Worm (Caenorhabditis elegans) whole organism, L4 larva: ENCODE results near the gene C02B8.12.
"Not testable (repeated sequence)": the region's sequence is repeated elsewhere in the genome, so short reads cannot be mapped to it uniquely, and the experiment has no call there.

Experiments
- D1046.2 ChIP-seq: fragments of 200-800 bp; sonication (Bioruptor generic); IDR thresholded peaks from 2 replicates; pipeline ENCODE4 v1.3.6; 2022; ENCODE audit warnings: missing genetic modification characterization, missing compliant biosample characterization
- F10B5.3 ChIP-seq: sonication (generic microtip); optimal IDR thresholded peaks from 2 replicates; lab custom pipeline; 2016; ENCODE audit warnings: mild to moderate bottlenecking, missing genetic modification characterization, missing compliant biosample characterization
- F26F4.8 ChIP-seq: fragments of 200-800 bp; sonication (Bioruptor generic); conservative IDR thresholded peaks from 2 replicates; pipeline ENCODE4 v1.3.6; 2022; ENCODE audit warnings: missing genetic modification characterization, missing compliant biosample characterization
- T20F7.1 ChIP-seq: fragments of 200-800 bp; sonication (Bioruptor generic); optimal IDR thresholded peaks from 2 replicates; lab custom pipeline; 2018; ENCODE audit warnings: mild to moderate bottlenecking, missing genetic modification characterization, missing compliant biosample characterization
- T26A8.4 ChIP-seq: fragments of 200-800 bp; sonication (Bioruptor generic); IDR thresholded peaks from 2 replicates; pipeline ENCODE4 v1.3.6; 2022; ENCODE audit warnings: missing genetic modification characterization, missing compliant biosample characterization
- Y105C5A.15 ChIP-seq: fragments of 200-800 bp; sonication (Bioruptor generic); IDR thresholded peaks from 2 replicates; pipeline ENCODE4 v1.3.6; 2022; ENCODE audit warnings: missing genetic modification characterization, missing compliant biosample characterization
- Y48G9A.11 ChIP-seq: fragments of 200-800 bp; sonication (Bioruptor generic); IDR thresholded peaks from 2 replicates; pipeline ENCODE4 v1.3.6; 2022; ENCODE audit warnings: missing genetic modification reagents, missing genetic modification characterization, missing compliant biosample characterization
- Y75B8A.6 ChIP-seq: fragments of 200-800 bp; sonication (Bioruptor generic); IDR thresholded peaks from 2 replicates; pipeline ENCODE4 v1.3.6; 2022; ENCODE audit warnings: missing genetic modification reagents, missing genetic modification characterization, missing compliant biosample characterization
- aha-1 ChIP-seq: fragments of 150-350 bp; peaks from one replicate; lab custom pipeline; 2014; ENCODE audit warnings: missing biosample characterization, missing genetic modification characterization
- arid-1 ChIP-seq: fragments of 200-800 bp; sonication (Bioruptor generic); conservative IDR thresholded peaks from 2 replicates; pipeline ENCODE4 v1.3.6; 2022; ENCODE audit warnings: missing genetic modification reagents, missing genetic modification characterization, missing compliant biosample characterization
- ceh-32 ChIP-seq: sonication (generic microtip); optimal IDR thresholded peaks from 2 replicates; lab custom pipeline; 2016; ENCODE audit warnings: mild to moderate bottlenecking, missing genetic modification characterization, missing compliant biosample characterization; ENCODE audit not compliant: poor library complexity
- ctbp-1 ChIP-seq: fragments of 200-800 bp; sonication (Bioruptor generic); IDR thresholded peaks from 2 replicates; pipeline ENCODE4 v1.3.6; 2022; ENCODE audit warnings: missing genetic modification reagents, missing genetic modification characterization, missing compliant biosample characterization
- daf-12 ChIP-seq: fragments of 150-350 bp; optimal IDR thresholded peaks from 2 replicates; lab custom pipeline; 2014; ENCODE audit warnings: missing biosample characterization, missing genetic modification reagents, missing genetic modification characterization
- daf-19 ChIP-seq: fragments of 200-800 bp; sonication (Bioruptor generic); conservative IDR thresholded peaks from 2 replicates; pipeline ENCODE4 v1.3.6; 2022; ENCODE audit warnings: missing genetic modification characterization, missing compliant biosample characterization
- daf-8 ChIP-seq: fragments of 200-800 bp; sonication (Bioruptor generic); IDR thresholded peaks from 2 replicates; pipeline ENCODE4 v1.3.6; 2022; ENCODE audit warnings: missing genetic modification characterization, missing compliant biosample characterization
- dmd-6 ChIP-seq: fragments of 200-800 bp; sonication (Bioruptor generic); IDR thresholded peaks from 2 replicates; pipeline ENCODE4 v1.3.6; 2022; ENCODE audit warnings: missing genetic modification reagents, missing genetic modification characterization, missing compliant biosample characterization
- dmd-8 ChIP-seq: fragments of 200-800 bp; sonication (Bioruptor generic); IDR thresholded peaks from 2 replicates; pipeline ENCODE4 v1.3.6; 2022; ENCODE audit warnings: missing genetic modification characterization, missing compliant biosample characterization
- dmd-9 ChIP-seq: fragments of 200-800 bp; sonication (Bioruptor generic); IDR thresholded peaks from 2 replicates; pipeline ENCODE4 v1.3.6; 2022; ENCODE audit warnings: missing genetic modification reagents, missing genetic modification characterization, missing compliant biosample characterization
- dpl-1 ChIP-seq: fragments of 150-350 bp; optimal IDR thresholded peaks from 2 replicates; lab custom pipeline; 2014; ENCODE audit warnings: missing biosample characterization, missing genetic modification reagents, missing genetic modification characterization
- duxl-1 ChIP-seq: sonication (generic microtip); optimal IDR thresholded peaks from 2 replicates; lab custom pipeline; 2016; ENCODE audit warnings: mild to moderate bottlenecking, missing genetic modification characterization, moderate library complexity, missing compliant biosample characterization; ENCODE audit not compliant: poor library complexity
- egl-27 ChIP-seq: sonication (generic microtip); optimal IDR thresholded peaks from 3 replicates; lab custom pipeline; 2017; ENCODE audit warnings: missing biosample characterization, missing genetic modification reagents, missing genetic modification characterization
- egl-43 ChIP-seq: fragments of 200-800 bp; sonication (Bioruptor generic); IDR thresholded peaks from 2 replicates; pipeline ENCODE4 v1.3.6; 2022; ENCODE audit warnings: missing genetic modification reagents, missing genetic modification characterization, missing compliant biosample characterization
- fos-1 ChIP-seq: fragments of 150-350 bp; optimal IDR thresholded peaks from 2 replicates; lab custom pipeline; 2014; ENCODE audit warnings: missing biosample characterization, missing genetic modification characterization
- gei-8 ChIP-seq: fragments of 200-800 bp; sonication (Bioruptor generic); optimal IDR thresholded peaks from 2 replicates; lab custom pipeline; 2018; ENCODE audit warnings: mild to moderate bottlenecking, missing genetic modification characterization, missing compliant biosample characterization
- hlh-30 ChIP-seq: sonication (generic microtip); optimal IDR thresholded peaks from 2 replicates; lab custom pipeline; 2017; ENCODE audit warnings: antibody characterized with exemption, mild to moderate bottlenecking, missing genetic modification characterization, missing compliant biosample characterization; ENCODE audit not compliant: insufficient read depth
- jun-1 ChIP-seq: fragments of 150-350 bp; optimal IDR thresholded peaks from 2 replicates; lab custom pipeline; 2014; ENCODE audit warnings: missing biosample characterization, missing genetic modification reagents, missing genetic modification characterization
- lim-7 ChIP-seq: fragments of 200-800 bp; sonication (Bioruptor generic); IDR thresholded peaks from 2 replicates; pipeline ENCODE4 v1.3.6; 2022; ENCODE audit warnings: missing genetic modification characterization, missing compliant biosample characterization
- lin-38 ChIP-seq: fragments of 200-800 bp; sonication (Bioruptor generic); IDR thresholded peaks from 2 replicates; pipeline ENCODE4 v1.3.6; 2022; ENCODE audit warnings: missing genetic modification reagents, missing genetic modification characterization, missing compliant biosample characterization
- lir-3 ChIP-seq: sonication (generic microtip); optimal IDR thresholded peaks from 2 replicates; lab custom pipeline; 2016; ENCODE audit warnings: mild to moderate bottlenecking, missing genetic modification characterization, missing compliant biosample characterization
- madf-5 ChIP-seq, 2 experiments: fragments of 200-800 bp; sonication (Bioruptor generic); IDR thresholded peaks; 2 replicates each; pipeline ENCODE4 v1.3.6; 2022; ENCODE audit warnings: missing compliant biosample characterization in 2 of 2, missing genetic modification characterization in 2 of 2
- madf-9 ChIP-seq: fragments of 200-800 bp; sonication (Bioruptor generic); conservative IDR thresholded peaks from 2 replicates; pipeline ENCODE4 v1.3.6; 2022; ENCODE audit warnings: missing genetic modification reagents, missing genetic modification characterization, missing compliant biosample characterization
- nhr-10 ChIP-seq: fragments of 150-350 bp; optimal IDR thresholded peaks from 2 replicates; lab custom pipeline; 2014; ENCODE audit warnings: missing biosample characterization, missing genetic modification characterization
- nhr-102 ChIP-seq: sonication (generic microtip); optimal IDR thresholded peaks from 2 replicates; lab custom pipeline; 2016; ENCODE audit warnings: mild to moderate bottlenecking, missing genetic modification characterization, moderate library complexity, missing compliant biosample characterization
- nhr-111 ChIP-seq: fragments of 200-800 bp; sonication (Bioruptor generic); optimal IDR thresholded peaks from 2 replicates; lab custom pipeline; 2018; ENCODE audit warnings: mild to moderate bottlenecking, missing genetic modification characterization, missing compliant biosample characterization
- nhr-28 ChIP-seq: fragments of 150-350 bp; optimal IDR thresholded peaks from 2 replicates; lab custom pipeline; 2014; ENCODE audit warnings: missing biosample characterization, missing genetic modification characterization
- nhr-48 ChIP-seq: sonication (generic microtip); optimal IDR thresholded peaks from 2 replicates; lab custom pipeline; 2016; ENCODE audit warnings: mild to moderate bottlenecking, missing genetic modification characterization, missing compliant biosample characterization
- pha-4 ChIP-seq, 2 experiments: fragments of 150-350 bp in 1 of 2; fragments of 200-800 bp in 1 of 2; sonication (Bioruptor generic) in 1 of 2; IDR thresholded peaks in 1 of 2; optimal IDR thresholded peaks in 1 of 2; 2 replicates each; pipeline versions ENCODE4 v1.3.6 to Lab custom; 2014 to 2022; ENCODE audit warnings: missing genetic modification characterization in 2 of 2, missing genetic modification reagents in 2 of 2, missing biosample characterization in 1 of 2, missing compliant biosample characterization in 1 of 2
- php-3 ChIP-seq: fragments of 200-800 bp; sonication (Bioruptor generic); IDR thresholded peaks from 2 replicates; pipeline ENCODE4 v1.3.6; 2022; ENCODE audit warnings: missing genetic modification reagents, missing genetic modification characterization, missing compliant biosample characterization
- pqm-1 ChIP-seq: sonication (generic microtip); optimal IDR thresholded peaks from 2 replicates; lab custom pipeline; 2017; ENCODE audit warnings: missing biosample characterization, missing genetic modification characterization
- set-16 ChIP-seq: fragments of 200-800 bp; sonication (Bioruptor generic); IDR thresholded peaks from 2 replicates; pipeline ENCODE4 v1.3.6; 2022; ENCODE audit warnings: missing genetic modification reagents, missing genetic modification characterization, missing compliant biosample characterization
- skn-1 ChIP-seq: fragments of 150-350 bp; optimal IDR thresholded peaks from 2 replicates; lab custom pipeline; 2014; ENCODE audit warnings: missing biosample characterization, missing genetic modification characterization
- snpc-1.2 ChIP-seq: fragments of 200-800 bp; sonication (Bioruptor generic); IDR thresholded peaks from 2 replicates; pipeline ENCODE4 v1.3.6; 2022; ENCODE audit warnings: missing genetic modification reagents, missing genetic modification characterization, missing compliant biosample characterization
- tra-1 ChIP-seq: fragments of 200-800 bp; sonication (Bioruptor generic); IDR thresholded peaks from 2 replicates; pipeline ENCODE4 v1.3.6; 2022; ENCODE audit warnings: missing genetic modification reagents, missing genetic modification characterization, missing compliant biosample characterization
- vab-7 ChIP-seq: fragments of 200-800 bp; sonication (Bioruptor generic); IDR thresholded peaks from 2 replicates; pipeline ENCODE4 v1.3.6; 2022; ENCODE audit warnings: missing genetic modification reagents, missing genetic modification characterization, missing compliant biosample characterization
- zfp-3 ChIP-seq: fragments of 200-800 bp; sonication (Bioruptor generic); conservative IDR thresholded peaks from 2 replicates; pipeline ENCODE4 v1.3.6; 2022; ENCODE audit warnings: missing genetic modification reagents, missing genetic modification characterization, missing compliant biosample characterization
- zip-11 ChIP-seq: fragments of 200-800 bp; sonication (Bioruptor generic); IDR thresholded peaks from 2 replicates; pipeline ENCODE4 v1.3.6; 2022; ENCODE audit warnings: missing genetic modification characterization, missing compliant biosample characterization

C02B8.12 gene

ce11 chrX:8152560-8153043, 29.4 kb upstream of the C02B8.12 start:
- TF ChIP-seq egl-43 (GFP tag; lab: Robert Waterston, UW) (peak; percentile 80; the same call in 1 of the 2 replicates), vab-7 (GFP tag; lab: Robert Waterston, UW) (0 out of 2 replicates have a peak, but pooled peaks have one; percentile 45), snpc-1.2 (peak; percentile 78; the same call in 1 of the 2 replicates), T26A8.4 (peak; percentile 46; the same call in 1 of the 2 replicates), D1046.2 (0 out of 2 replicates have a peak, but pooled peaks have one; percentile 23), nhr-48 (tag; lab: Kevin White, UChicago) (peak; percentile 32), php-3 (GFP tag; lab: Robert Waterston, UW) (peak; percentile 45; the same call in 1 of the 2 replicates), madf-5 (GFP tag; IDR thresholded peaks at IDR 0.05; lab: Robert Waterston, UW) (0 out of 4 replicates have a peak, but pooled peaks of 1 of the 2 experiments have one; percentile 47), dmd-6 (peak; percentile 32; the same call in 1 of the 2 replicates), zfp-3 (GFP tag; lab: Robert Waterston, UW) (0 out of 2 replicates have a peak, but pooled peaks have one; percentile 42), dmd-8 (GFP tag; lab: Robert Waterston, UW) (peak; percentile 85), lim-7 (peak; percentile 63), hlh-30 (tag; lab: Kevin White, UChicago) (peak; percentile 52), T20F7.1 (GFP tag; lab: Kevin White, UChicago) (peak; percentile 34), Y48G9A.11 (GFP tag; lab: Robert Waterston, UW) (peak; percentile 72; the same call in 1 of the 2 replicates), nhr-102 (peak; percentile 32), ctbp-1 (GFP tag; lab: Robert Waterston, UW) (0 out of 2 replicates have a peak, but pooled peaks have one; percentile 51), zip-11 (GFP tag; lab: Robert Waterston, UW) (0 out of 2 replicates have a peak, but pooled peaks have one; percentile 18), F26F4.8 (GFP tag; lab: Robert Waterston, UW) (peak; percentile 58; the same call in 1 of the 2 replicates), arid-1 (peak; percentile 58; the same call in 1 of the 2 replicates), pha-4 (GFP tag; IDR thresholded peaks at IDR 0.05; lab: Robert Waterston, UW) (peak; percentile 71; the same call in 1 of the 2 replicates), lin-38 (GFP tag; lab: Robert Waterston, UW) (peak; percentile 63)
- TF ChIP-seq pha-4 (tag; optimal IDR thresholded peaks at IDR 0.05; lab: Kevin White, UChicago) = not testable (repeated sequence)
- TF ChIP-seq, all 104 proteins: peak for 22; not testable (repeated sequence) for 82

- no peak for TF ChIP-seq dpl-1 (GFP tag; lab: Kevin White, UChicago)
- no peak for TF ChIP-seq pqm-1
- no peak for TF ChIP-seq daf-19 (GFP tag; lab: Robert Waterston, UW)
- no peak for TF ChIP-seq skn-1
- no peak for TF ChIP-seq jun-1 (tag; lab: Kevin White, UChicago)
- TF ChIP-seq duxl-1 (tag; lab: Kevin White, UChicago) = no peak
- peak; percentile 38 for TF ChIP-seq lir-3
- no peak for TF ChIP-seq nhr-10
- 0 out of 2 replicates have a peak, but pooled peaks have one; percentile 22 for TF ChIP-seq tra-1 (GFP tag; lab: Robert Waterston, UW)
- no peak for TF ChIP-seq egl-27
- no peak for TF ChIP-seq nhr-102
- no peak for TF ChIP-seq nhr-28 (tag; lab: Kevin White, UChicago)
- TF ChIP-seq fos-1 (tag; lab: Kevin White, UChicago) = no peak
- no peak for TF ChIP-seq hlh-30 (tag; lab: Kevin White, UChicago)
- peak; percentile 41 for TF ChIP-seq aha-1 (tag; lab: Kevin White, UChicago)
- TF ChIP-seq daf-8 (GFP tag; lab: Robert Waterston, UW) = no peak
- TF ChIP-seq F10B5.3 (tag; lab: Kevin White, UChicago) = no peak
- peak; percentile 64; the same call in 1 of the 2 replicates for TF ChIP-seq snpc-1.2
- TF ChIP-seq dmd-6 = no peak
- TF ChIP-seq pha-4 (GFP tag; IDR thresholded peaks at IDR 0.05; lab: Robert Waterston, UW) = peak; percentile 43; the same call in 1 of the 2 replicates
- no peak for TF ChIP-seq pha-4 (tag; optimal IDR thresholded peaks at IDR 0.05; lab: Kevin White, UChicago)
- no peak for TF ChIP-seq madf-9 (GFP tag; lab: Robert Waterston, UW)
- peak; percentile 37; the same call in 1 of the 2 replicates for TF ChIP-seq set-16 (GFP tag; lab: Robert Waterston, UW)
- no peak for TF ChIP-seq D1046.2
- no peak for TF ChIP-seq ceh-32 (tag; lab: Kevin White, UChicago)
- no peak for TF ChIP-seq nhr-111
- TF ChIP-seq dmd-9 (GFP tag; lab: Robert Waterston, UW) = no peak
- no peak for TF ChIP-seq Y75B8A.6 (GFP tag; lab: Robert Waterston, UW)
- TF ChIP-seq Y105C5A.15 (GFP tag; lab: Robert Waterston, UW) = no peak
- TF ChIP-seq daf-12 = no peak
- TF ChIP-seq gei-8 = no peak
Measured at ce11 chrX:8151409-8151808, 28.2 kb upstream of the C02B8.12 start.
